Fruit fly (Drosophila melanogaster) whole organism, embryonic: Measurements from ENCODE around the gene CG4459.
A peak's percentile ranks its signal among the peaks of the same experiment; 100 is the strongest.

Experiments
- Ada2b ChIP-seq: fragments of 200-800 bp; sonication (Bioruptor generic); IDR thresholded peaks from 2 replicates; pipeline ENCODE4 v1.3.6; 2022; ENCODE audit warnings: missing biosample characterization, missing genetic modification characterization
- Atf6 ChIP-seq: fragments of 200-800 bp; sonication (Bioruptor generic); IDR thresholded peaks from 2 replicates; pipeline ENCODE4 v1.3.6; 2022; ENCODE audit warnings: missing biosample characterization, missing genetic modification characterization
- Bgb ChIP-seq: fragments of 200-800 bp; sonication (Bioruptor generic); IDR thresholded peaks from 2 replicates; pipeline ENCODE4 v1.3.6; 2022; ENCODE audit warnings: missing biosample characterization, missing genetic modification characterization; ENCODE audit not compliant: partially characterized antibody
- CG12659 ChIP-seq: fragments of 200-800 bp; sonication (Bioruptor generic); optimal IDR thresholded peaks from 3 replicates; lab custom pipeline; 2017; ENCODE audit warnings: mild to moderate bottlenecking, missing biosample characterization, missing genetic modification reagents, missing genetic modification characterization
- CG2116 ChIP-seq: fragments of 200-800 bp; sonication (Bioruptor generic); optimal IDR thresholded peaks from 3 replicates; lab custom pipeline; 2018; ENCODE audit warnings: missing biosample characterization, mild to moderate bottlenecking, missing genetic modification characterization
- CG32767 ChIP-seq: fragments of 200-800 bp; sonication (Bioruptor generic); IDR thresholded peaks from 2 replicates; pipeline ENCODE4 v1.3.6; 2022; ENCODE audit warnings: missing biosample characterization, missing genetic modification characterization
- CG33557 ChIP-seq: fragments of 200-800 bp; sonication (Bioruptor generic); optimal IDR thresholded peaks from 2 replicates; lab custom pipeline; 2019; ENCODE audit warnings: missing biosample characterization, mild to moderate bottlenecking, missing genetic modification characterization, moderate library complexity
- CG3726 ChIP-seq: fragments of 200-800 bp; sonication (Bioruptor generic); IDR thresholded peaks from 3 replicates; pipeline ENCODE4, ENCODE4 v1.3.6; 2022; ENCODE audit warnings: missing biosample characterization, missing genetic modification characterization
- CG4820 ChIP-seq: fragments of 200-800 bp; sonication (Bioruptor generic); optimal IDR thresholded peaks from 3 replicates; lab custom pipeline; 2016; ENCODE audit warnings: missing biosample characterization, missing genetic modification characterization
- CG6272 ChIP-seq: fragments of 200-800 bp; sonication (Bioruptor generic); IDR thresholded peaks from 2 replicates; pipeline ENCODE4 v1.3.6; 2022; ENCODE audit warnings: missing biosample characterization, missing genetic modification characterization
- CG6813 ChIP-seq: fragments of 200-800 bp; sonication (Bioruptor generic); optimal IDR thresholded peaks from 2 replicates; lab custom pipeline; 2017; ENCODE audit warnings: missing biosample characterization, missing genetic modification characterization, mild to moderate bottlenecking, moderate library complexity, missing genetic modification reagents
- CG7928 ChIP-seq: fragments of 200-800 bp; sonication (Bioruptor generic); optimal IDR thresholded peaks from 2 replicates; lab custom pipeline; 2017; ENCODE audit warnings: missing biosample characterization, mild to moderate bottlenecking, missing genetic modification characterization
- CG8388 ChIP-seq: fragments of 200-800 bp; sonication (Bioruptor generic); optimal IDR thresholded peaks from 2 replicates; lab custom pipeline; 2019; ENCODE audit warnings: missing biosample characterization, mild to moderate bottlenecking, missing genetic modification characterization, moderate library complexity
- CrebB ChIP-seq: fragments of 200-800 bp; sonication (Bioruptor generic); optimal IDR thresholded peaks from 3 replicates; lab custom pipeline; 2018; ENCODE audit warnings: missing biosample characterization, mild to moderate bottlenecking, missing genetic modification characterization
- Eip74EF ChIP-seq, 2 experiments: fragments of 200-800 bp in 1 of 2; fragments of >200 bp in 1 of 2; sonication (Bioruptor generic) in 1 of 2; optimal IDR thresholded peaks; 2 replicates each; lab custom pipeline; 2017 to 2019; ENCODE audit warnings: missing biosample characterization in 2 of 2, missing genetic modification characterization in 2 of 2, mild to moderate bottlenecking in 1 of 2, moderate library complexity in 1 of 2
- Gsc ChIP-seq: fragments of 200-800 bp; sonication (Bioruptor generic); IDR thresholded peaks from 2 replicates; pipeline ENCODE4 v1.3.6; 2022; ENCODE audit warnings: missing biosample characterization, missing genetic modification characterization
- Hsf ChIP-seq: fragments of 200-800 bp; sonication (Bioruptor generic); optimal IDR thresholded peaks from 3 replicates; lab custom pipeline; 2016; ENCODE audit warnings: missing biosample characterization, missing genetic modification characterization
- MESR4 ChIP-seq: fragments of 200-800 bp; sonication (Bioruptor generic); optimal IDR thresholded peaks from 2 replicates; lab custom pipeline; 2018; ENCODE audit warnings: missing biosample characterization, mild to moderate bottlenecking, missing genetic modification characterization, moderate library complexity
- Mad ChIP-seq: fragments of 200-800 bp; sonication (Bioruptor generic); optimal IDR thresholded peaks from 2 replicates; lab custom pipeline; 2016; ENCODE audit warnings: missing biosample characterization, missing genetic modification characterization
- Nf-YA ChIP-seq: fragments of 200-800 bp; sonication (Bioruptor generic); IDR thresholded peaks from 2 replicates; pipeline ENCODE4 v1.3.6; 2022; ENCODE audit warnings: missing biosample characterization, missing genetic modification characterization
- NfI ChIP-seq: fragments of 200-800 bp; sonication (Bioruptor generic); optimal IDR thresholded peaks from 3 replicates; lab custom pipeline; 2018; ENCODE audit warnings: missing biosample characterization, mild to moderate bottlenecking, missing genetic modification characterization, moderate library complexity
- Ravus ChIP-seq: fragments of 200-800 bp; sonication (Bioruptor generic); IDR thresholded peaks from 2 replicates; pipeline ENCODE4 v1.3.6; 2022; ENCODE audit warnings: missing biosample characterization, missing genetic modification characterization
- TFAM ChIP-seq: fragments of 200-800 bp; sonication (Bioruptor generic); optimal IDR thresholded peaks from 2 replicates; lab custom pipeline; 2017; ENCODE audit warnings: missing biosample characterization, missing genetic modification characterization, inconsistent platforms
- Vsx1 ChIP-seq: fragments of 200-800 bp; sonication (Bioruptor generic); optimal IDR thresholded peaks from 2 replicates; lab custom pipeline; 2017; ENCODE audit warnings: missing biosample characterization, mild to moderate bottlenecking, missing genetic modification characterization, missing genetic modification reagents
- al ChIP-seq: fragments of 200-800 bp; sonication (Bioruptor generic); IDR thresholded peaks from 2 replicates; pipeline ENCODE4 v1.3.6; 2022; ENCODE audit warnings: missing biosample characterization, missing genetic modification characterization
- bowl ChIP-seq: fragments of 200-800 bp; sonication (Bioruptor generic); IDR thresholded peaks from 2 replicates; pipeline ENCODE4 v1.3.6; 2022; ENCODE audit warnings: missing biosample characterization, missing genetic modification characterization
- dpn ChIP-seq, 2 experiments: fragments of 200-800 bp; sonication (Bioruptor generic); optimal IDR thresholded peaks; 3 replicates each; lab custom pipeline; 2016; ENCODE audit warnings: missing biosample characterization in 2 of 2, missing genetic modification characterization in 2 of 2
- exex ChIP-seq: fragments of 200-800 bp; sonication (Bioruptor generic); optimal IDR thresholded peaks from 4 replicates; lab custom pipeline; 2018; ENCODE audit warnings: missing biosample characterization, mild to moderate bottlenecking, missing genetic modification characterization, moderate library complexity
- gcm2 ChIP-seq: fragments of 200-800 bp; sonication (Bioruptor generic); optimal IDR thresholded peaks from 2 replicates; lab custom pipeline; 2016; ENCODE audit warnings: missing biosample characterization, missing genetic modification characterization
- gem ChIP-seq: fragments of 200-800 bp; sonication (Bioruptor generic); optimal IDR thresholded peaks from 2 replicates; lab custom pipeline; 2019; ENCODE audit warnings: missing biosample characterization, mild to moderate bottlenecking, missing genetic modification characterization, moderate library complexity
- gsb-n ChIP-seq: fragments of 200-800 bp; sonication (Bioruptor generic); optimal IDR thresholded peaks from 3 replicates; lab custom pipeline; 2018; ENCODE audit warnings: missing biosample characterization, mild to moderate bottlenecking, missing genetic modification characterization
- hb ChIP-seq: fragments of 200-800 bp; sonication (Bioruptor generic); IDR thresholded peaks from 3 replicates; pipeline ENCODE4 v1.3.6; 2022; ENCODE audit warnings: missing biosample characterization, missing genetic modification characterization; ENCODE audit not compliant: partially characterized antibody
- jigr1 ChIP-seq: fragments of 200-800 bp; sonication (Bioruptor generic); IDR thresholded peaks from 3 replicates; pipeline ENCODE4 v1.3.6; 2022; ENCODE audit warnings: missing biosample characterization, missing genetic modification characterization
- kah ChIP-seq: fragments of 200-800 bp; sonication (Bioruptor generic); optimal IDR thresholded peaks from 2 replicates; lab custom pipeline; 2018; ENCODE audit warnings: missing biosample characterization, mild to moderate bottlenecking, missing genetic modification characterization
- lmd ChIP-seq: fragments of 200-800 bp; sonication (Bioruptor generic); IDR thresholded peaks from 2 replicates; pipeline ENCODE4 v1.3.6; 2022; ENCODE audit warnings: missing biosample characterization, missing genetic modification characterization
- lola ChIP-seq, 3 experiments: fragments of >200 bp in 2 of 3; fragments of 200-800 bp in 1 of 3; sonication (Bioruptor generic) in 1 of 3; optimal IDR thresholded peaks; 2 replicates each; lab custom pipeline; 2017 to 2019; ENCODE audit warnings: missing biosample characterization in 3 of 3, missing genetic modification characterization in 3 of 3, mild to moderate bottlenecking in 1 of 3, moderate library complexity in 1 of 3
- nom ChIP-seq: fragments of 200-800 bp; sonication (Bioruptor generic); optimal IDR thresholded peaks from 2 replicates; lab custom pipeline; 2017; ENCODE audit warnings: missing biosample characterization, missing genetic modification characterization, mild to moderate bottlenecking, moderate library complexity, missing genetic modification reagents
- peb ChIP-seq: fragments of 200-800 bp; sonication (Bioruptor generic); IDR thresholded peaks from 2 replicates; pipeline ENCODE4 v1.3.6; 2022; ENCODE audit warnings: missing biosample characterization, missing genetic modification characterization
- pros ChIP-seq: fragments of 200-800 bp; sonication (Bioruptor generic); optimal IDR thresholded peaks from 3 replicates; lab custom pipeline; 2019; ENCODE audit warnings: missing biosample characterization, mild to moderate bottlenecking, missing genetic modification characterization, moderate library complexity
- pzg ChIP-seq: fragments of 200-800 bp; sonication (Bioruptor generic); optimal IDR thresholded peaks from 3 replicates; lab custom pipeline; 2018; ENCODE audit warnings: missing biosample characterization, mild to moderate bottlenecking, missing genetic modification characterization, moderate library complexity
- repo ChIP-seq: fragments of 200-800 bp; sonication (Bioruptor generic); optimal IDR thresholded peaks from 2 replicates; lab custom pipeline; 2016; ENCODE audit warnings: missing biosample characterization, missing genetic modification characterization
- sc ChIP-seq, 3 experiments: fragments of >200 bp in 2 of 3; fragments of 200-800 bp in 1 of 3; sonication (Bioruptor generic) in 1 of 3; optimal IDR thresholded peaks; 2 replicates in 2 of 3; 3 replicates in 1 of 3; lab custom pipeline; 2017; ENCODE audit warnings: mild to moderate bottlenecking in 1 of 3, missing biosample characterization in 1 of 3, missing genetic modification characterization in 1 of 3, missing genetic modification reagents in 1 of 3
- sens-2 ChIP-seq: fragments of 200-800 bp; sonication (Bioruptor generic); IDR thresholded peaks from 2 replicates; pipeline ENCODE4 v1.3.6; 2022; ENCODE audit warnings: missing biosample characterization, missing genetic modification characterization
- slou ChIP-seq: fragments of 200-800 bp; sonication (Bioruptor generic); optimal IDR thresholded peaks from 3 replicates; lab custom pipeline; 2016; ENCODE audit warnings: missing biosample characterization, missing genetic modification characterization
- sug ChIP-seq: fragments of 200-800 bp; optimal IDR thresholded peaks from 2 replicates; lab custom pipeline; 2019; ENCODE audit warnings: missing biosample characterization, mild to moderate bottlenecking, missing genetic modification characterization, moderate library complexity
- tna ChIP-seq: fragments of 200-800 bp; sonication (Bioruptor generic); IDR thresholded peaks from 2 replicates; pipeline ENCODE4 v1.3.6; 2022; ENCODE audit warnings: missing biosample characterization, missing genetic modification characterization; ENCODE audit not compliant: partially characterized antibody
- usp ChIP-seq: fragments of >200 bp; optimal IDR thresholded peaks from 2 replicates; lab custom pipeline; 2017; ENCODE audit warnings: missing biosample characterization, missing genetic modification characterization
- zfh1 ChIP-seq: fragments of 200-800 bp; sonication (Bioruptor generic); IDR thresholded peaks from 3 replicates; pipeline ENCODE4 v1.3.6; 2022; ENCODE audit warnings: missing biosample characterization, missing genetic modification characterization
- zfh2 ChIP-seq: fragments of 200-800 bp; sonication (Bioruptor generic); optimal IDR thresholded peaks from 2 replicates; lab custom pipeline; 2016; ENCODE audit warnings: missing biosample characterization, missing genetic modification characterization

CG4459 gene

DNA sequence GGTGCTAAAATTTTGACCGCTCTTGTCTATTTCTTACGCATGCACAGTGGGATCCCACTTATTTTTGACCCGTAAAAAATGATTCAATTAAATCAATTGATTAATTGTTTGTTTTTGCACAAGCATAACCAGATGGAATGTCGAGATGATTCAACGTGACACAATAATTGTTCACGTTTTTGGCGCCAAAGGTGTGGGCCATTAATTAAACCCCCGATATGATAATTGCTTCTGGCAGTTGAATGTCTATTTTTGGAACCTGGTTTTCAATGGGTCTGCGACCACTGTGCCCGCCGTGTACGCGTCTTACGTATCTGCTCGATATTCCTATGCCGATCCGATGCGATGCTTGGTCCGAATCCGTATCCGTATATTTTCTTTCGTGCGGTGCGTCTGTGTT, 36.4 kb downstream of the CG4459 start (continued):
- TF ChIP-seq Ravus (GFP tag; lab: Robert Waterston, UW) (no peak), Gsc (GFP tag; lab: Robert Waterston, UW) (peak; percentile 59), lmd (GFP tag; lab: Robert Waterston, UW) (peak; percentile 83), Bgb (GFP tag; lab: Robert Waterston, UW) (peak; percentile 41), jigr1 (GFP tag; lab: Robert Waterston, UW) (peak; percentile 61; the same call in 2 of the 3 replicates), zfh2 (peak; percentile 75), CG6272 (peak; percentile 57; the same call in 1 of the 2 replicates), tna (GFP tag; lab: Robert Waterston, UW) (no peak), Mad (peak; percentile 29), sug (tag; lab: Kevin White, UChicago) (peak; percentile 58), MESR4 (GFP tag; lab: Kevin White, UChicago) (no peak), gsb-n (tag; lab: Kevin White, UChicago) (peak; percentile 48), CG32767 (peak; percentile 67), Ada2b (peak; percentile 67), pzg (GFP tag; lab: Kevin White, UChicago) (no peak), lola (GFP tag; optimal IDR thresholded peaks at IDR 0.05; lab: Kevin White, UChicago) (peak in 1 of 3 experiments; percentile 37), usp (GFP tag; lab: Kevin White, UChicago) (no peak), Nf-YA (GFP tag; lab: Robert Waterston, UW) (0 out of 2 replicates have a peak, but pooled peaks have one; percentile 43), peb (GFP tag; lab: Robert Waterston, UW) (peak; percentile 72), nom (GFP tag; lab: Kevin White, UChicago) (no peak), Atf6 (GFP tag; lab: Robert Waterston, UW) (peak; percentile 75; the same call in 1 of the 2 replicates), zfh1 (peak; percentile 82), gcm2 (peak; percentile 32), CG8388 (peak; percentile 61), CG6813 (GFP tag; lab: Kevin White, UChicago) (peak; percentile 68), NfI (peak; percentile 65), al (GFP tag; lab: Robert Waterston, UW) (peak; percentile 76), CG7928 (GFP tag; lab: Kevin White, UChicago) (no peak), bowl (GFP tag; lab: Robert Waterston, UW) (no peak), Eip74EF (GFP tag; optimal IDR thresholded peaks at IDR 0.05; lab: Kevin White, UChicago) (peak in 1 of 2 experiments; percentile 63), CG2116 (GFP tag; lab: Kevin White, UChicago) (no peak), exex (tag; lab: Kevin White, UChicago) (no peak), dpn (GFP tag; optimal IDR thresholded peaks at IDR 0.05; lab: Kevin White, UChicago) (peak; percentile 54 to 70), sens-2 (GFP tag; lab: Robert Waterston, UW) (peak; percentile 55; the same call in 1 of the 2 replicates), CG12659 (peak; percentile 54), TFAM (GFP tag; lab: Kevin White, UChicago) (no peak), kah (peak; percentile 35), CrebB (tag; lab: Kevin White, UChicago) (peak; percentile 58), pros (no peak), CG3726 (peak; percentile 73; the same call in 2 of the 3 replicates), repo (GFP tag; lab: Kevin White, UChicago) (peak; percentile 45), CG33557 (GFP tag; lab: Kevin White, UChicago) (peak; percentile 40), CG4820 (peak; percentile 65), Vsx1 (GFP tag; lab: Kevin White, UChicago) (no peak), hb (GFP tag; lab: Robert Waterston, UW) (no peak), Hsf (GFP tag; lab: Kevin White, UChicago) (peak; percentile 61), slou (peak; percentile 24), gem (tag; lab: Kevin White, UChicago) (peak; percentile 77), sc (optimal IDR thresholded peaks at IDR 0.05; lab: Kevin White, UChicago) (no peak), sc (GFP tag; optimal IDR thresholded peaks at IDR 0.05; lab: Kevin White, UChicago) (no peak)
